Worm (Caenorhabditis elegans): ENCODE data around the gene F13B12.2.

DNA sequence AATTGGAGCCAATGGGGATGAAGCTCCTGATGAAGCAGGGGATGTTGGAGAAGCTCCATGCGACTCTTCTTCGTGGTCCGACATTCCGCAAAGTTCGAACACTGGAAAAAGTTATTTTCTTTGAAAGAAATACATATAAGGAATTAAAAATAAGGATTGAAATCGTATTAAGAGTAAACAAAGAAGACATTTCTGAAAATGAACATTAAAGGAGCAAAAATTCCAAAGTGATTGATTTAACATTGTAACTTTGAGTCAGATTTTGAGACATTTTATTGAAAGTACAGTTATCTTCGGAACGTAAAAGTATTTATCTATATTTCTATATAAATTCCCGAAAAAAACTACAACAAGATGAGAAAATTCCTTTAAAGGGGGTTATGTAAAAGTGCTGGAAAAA is 4.4 kb downstream of the F13B12.2 start, which contains the start of gene F13B12.1:
- TF ChIP-seq dve-1 (tag; optimal IDR thresholded peaks at IDR 0.05; ENCODE audit: insufficient read depth), result no peak
- no peak for TF ChIP-seq ceh-28 (tag; optimal IDR thresholded peaks at IDR 0.05)
- no peak for TF ChIP-seq egl-27 (tag; optimal IDR thresholded peaks at IDR 0.05)
- TF ChIP-seq tra-1 (GFP tag; IDR thresholded peaks at IDR 0.05), result no peak
- TF ChIP-seq unc-62 (GFP tag; optimal IDR thresholded peaks at IDR 0.05 in 1 of 2), result peak in 1 of 2 experiments; percentile 70
- TF ChIP-seq unc-62 (tag; optimal IDR thresholded peaks at IDR 0.05), result no peak
- TF ChIP-seq nhr-76 (tag; optimal IDR thresholded peaks at IDR 0.05), result no peak
- no peak for TF ChIP-seq ama-1 (optimal IDR thresholded peaks at IDR 0.05)
- no peak for TF ChIP-seq spr-1 (tag; optimal IDR thresholded peaks at IDR 0.05)
- no peak for TF ChIP-seq ceh-32 (tag; optimal IDR thresholded peaks at IDR 0.05; ENCODE audit: poor library complexity)
- no peak for TF ChIP-seq jun-1 (tag; optimal IDR thresholded peaks at IDR 0.05)
- TF ChIP-seq hlh-30 (tag; optimal IDR thresholded peaks at IDR 0.05; ENCODE audit: insufficient read depth), result no peak
- TF ChIP-seq mdl-1 (tag; optimal IDR thresholded peaks at IDR 0.05), result no peak
- TF ChIP-seq hmg-1.1 (GFP tag; IDR thresholded peaks at IDR 0.05), result no peak
- no peak for TF ChIP-seq lsy-2 (tag; optimal IDR thresholded peaks at IDR 0.05)

Measured in whole organism, L4 larva.